Worm (Caenorhabditis elegans) whole organism, midembryonic: ENCODE results near the gene mod-1.

ENCODE experiments used
- T22C8.4 ChIP-seq: fragments of 200-800 bp; sonication (Bioruptor generic); IDR thresholded peaks from 2 replicates; pipeline ENCODE4 v1.3.6; 2022; ENCODE audit warnings: missing genetic modification characterization, missing compliant biosample characterization
- cog-1 ChIP-seq: sonication (generic microtip); optimal IDR thresholded peaks from 2 replicates; lab custom pipeline; 2016; ENCODE audit warnings: missing genetic modification characterization, missing compliant biosample characterization
- flt-1 ChIP-seq: fragments of 200-800 bp; sonication (Bioruptor generic); IDR thresholded peaks from 2 replicates; pipeline ENCODE4 v1.3.6; 2022; ENCODE audit warnings: missing genetic modification characterization, missing compliant biosample characterization
- klf-2 ChIP-seq: fragments of 200-800 bp; sonication (Bioruptor generic); conservative IDR thresholded peaks from 2 replicates; pipeline ENCODE4 v1.3.6; 2022; ENCODE audit warnings: missing genetic modification reagents, missing genetic modification characterization, missing compliant biosample characterization
- med-1 ChIP-seq: sonication (generic microtip); optimal IDR thresholded peaks from 2 replicates; lab custom pipeline; 2017; ENCODE audit warnings: missing genetic modification characterization, mild to moderate bottlenecking, missing compliant biosample characterization, antibody characterized with exemption, missing genetic modification reagents; ENCODE audit not compliant: insufficient read depth
- ref-1 ChIP-seq: fragments of 200-800 bp; sonication (Bioruptor generic); conservative IDR thresholded peaks from 2 replicates; pipeline ENCODE4 v1.3.6; 2022; ENCODE audit warnings: missing genetic modification reagents, missing genetic modification characterization, missing compliant biosample characterization
- tab-1 ChIP-seq: fragments of 200-800 bp; sonication (Bioruptor generic); IDR thresholded peaks from 2 replicates; pipeline ENCODE4 v1.3.6; 2022; ENCODE audit warnings: missing genetic modification characterization, missing compliant biosample characterization
- ztf-23 ChIP-seq: fragments of 200-800 bp; sonication (Bioruptor generic); IDR thresholded peaks from 2 replicates; pipeline ENCODE4 v1.3.6; 2022; ENCODE audit warnings: missing genetic modification reagents, missing genetic modification characterization, missing compliant biosample characterization
- ztf-29 ChIP-seq: fragments of 200-800 bp; sonication (Bioruptor generic); IDR thresholded peaks from 2 replicates; pipeline ENCODE4 v1.3.6; 2022; ENCODE audit warnings: missing genetic modification reagents, missing genetic modification characterization, missing compliant biosample characterization

mod-1 gene

DNA sequence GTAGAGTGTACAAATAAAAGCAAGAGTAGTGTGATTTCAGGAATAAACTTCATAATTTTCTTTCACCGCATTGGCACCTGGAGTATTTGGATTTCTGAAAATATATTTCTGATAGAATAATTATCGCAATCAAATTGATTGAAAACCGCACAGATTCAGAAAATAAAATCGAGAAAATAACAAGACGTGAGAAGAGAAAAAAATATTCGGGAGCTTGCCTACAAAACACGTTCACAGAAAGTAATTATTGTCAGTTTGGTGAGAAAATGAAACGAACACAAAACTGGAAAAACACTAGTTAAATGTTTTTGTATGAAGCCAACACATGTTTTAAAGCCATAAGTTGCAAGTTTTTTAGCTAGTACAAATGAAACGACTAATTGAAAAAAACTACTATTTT, at the start of gene mod-1:
mod-1 (minus strand) TSS at position 101 of the 400 bp plus-strand sequence.
- TF ChIP-seq ztf-29 (GFP tag; lab: Robert Waterston, UW) (no peak), ztf-23 (GFP tag; lab: Robert Waterston, UW) (no peak), flt-1 (GFP tag; lab: Robert Waterston, UW) (no peak), ref-1 (GFP tag; lab: Robert Waterston, UW) (no peak), cog-1 (tag; lab: Kevin White, UChicago) (no peak), klf-2 (GFP tag; lab: Robert Waterston, UW) (no peak), med-1 (no peak), tab-1 (GFP tag; lab: Robert Waterston, UW) (no peak), T22C8.4 (no peak)

DNA sequence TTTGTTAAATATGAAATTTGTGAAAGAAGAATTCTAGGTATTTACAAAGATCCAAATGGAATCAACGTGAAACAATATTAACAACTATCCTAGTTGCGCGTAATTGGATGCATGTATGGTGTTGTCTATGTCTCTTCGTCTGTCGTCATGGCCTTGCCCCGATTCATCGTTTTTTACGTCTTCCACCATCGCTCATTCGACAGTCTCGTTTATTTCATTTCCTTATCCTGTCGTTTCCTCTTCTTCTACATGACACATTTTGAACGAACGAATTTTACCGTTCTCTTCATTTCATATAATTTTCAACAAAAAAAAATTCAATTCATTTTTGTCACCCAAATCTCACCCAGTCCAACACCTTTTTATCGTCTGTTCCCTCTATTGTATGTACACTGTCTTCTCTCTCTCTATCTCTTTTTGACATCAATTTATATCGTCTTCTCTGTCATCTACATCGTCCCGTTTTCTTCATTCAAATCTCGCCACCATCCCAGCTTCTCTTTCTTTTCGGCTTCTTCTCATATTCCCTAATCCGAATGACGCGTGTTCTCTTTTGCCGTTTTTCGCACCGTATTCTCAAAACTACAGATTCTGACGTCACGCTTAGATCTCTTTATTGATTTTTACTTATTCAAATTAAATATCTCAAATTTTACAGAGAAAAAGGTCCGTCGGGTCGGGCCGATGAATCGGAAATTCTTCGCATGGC, 42.7 kb upstream of the mod-1 start, which contains the start of gene ttc-17:
ttc-17 (plus strand) TSS at position 659 of the 709 bp plus-strand sequence.
- peak; percentile 69; the same call in 1 of the 2 replicates for TF ChIP-seq ztf-29 (GFP tag; lab: Robert Waterston, UW)
- TF ChIP-seq klf-2 (GFP tag; lab: Robert Waterston, UW), result no peak
- 0 out of 2 replicates have a peak, but pooled peaks have one; percentile 12 for TF ChIP-seq T22C8.4
- no peak for TF ChIP-seq ref-1 (GFP tag; lab: Robert Waterston, UW)
- TF ChIP-seq ztf-23 (GFP tag; lab: Robert Waterston, UW), result no peak

DNA sequence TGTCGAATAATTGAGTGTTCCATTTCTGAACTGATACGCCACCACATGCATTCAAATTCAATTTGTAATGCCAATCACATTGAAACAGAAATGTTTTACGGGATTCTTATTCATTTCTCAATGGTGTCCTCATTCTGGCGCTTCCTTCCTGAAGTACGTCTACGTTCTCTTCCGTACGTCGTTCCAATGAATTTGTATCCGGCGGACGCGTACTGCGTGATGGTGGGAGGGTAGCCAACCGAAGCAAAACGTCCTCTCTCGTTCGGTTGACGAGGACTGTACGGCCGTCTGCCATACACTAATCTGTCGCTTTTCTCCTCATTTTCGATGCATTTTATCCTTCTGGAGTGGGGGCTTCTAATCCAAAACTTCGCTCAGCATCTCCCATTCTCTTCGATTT, 36.0 kb upstream of the mod-1 start:
- TF ChIP-seq T22C8.4, result no peak
- TF ChIP-seq cog-1 (tag; lab: Kevin White, UChicago), result no peak
- no peak for TF ChIP-seq flt-1 (GFP tag; lab: Robert Waterston, UW)
- no peak for TF ChIP-seq ztf-29 (GFP tag; lab: Robert Waterston, UW)
- TF ChIP-seq ref-1 (GFP tag; lab: Robert Waterston, UW), result no peak
- no peak for TF ChIP-seq med-1
- TF ChIP-seq tab-1 (GFP tag; lab: Robert Waterston, UW), result no peak
- TF ChIP-seq ztf-23 (GFP tag; lab: Robert Waterston, UW), result no peak
- TF ChIP-seq klf-2 (GFP tag; lab: Robert Waterston, UW), result no peak

DNA sequence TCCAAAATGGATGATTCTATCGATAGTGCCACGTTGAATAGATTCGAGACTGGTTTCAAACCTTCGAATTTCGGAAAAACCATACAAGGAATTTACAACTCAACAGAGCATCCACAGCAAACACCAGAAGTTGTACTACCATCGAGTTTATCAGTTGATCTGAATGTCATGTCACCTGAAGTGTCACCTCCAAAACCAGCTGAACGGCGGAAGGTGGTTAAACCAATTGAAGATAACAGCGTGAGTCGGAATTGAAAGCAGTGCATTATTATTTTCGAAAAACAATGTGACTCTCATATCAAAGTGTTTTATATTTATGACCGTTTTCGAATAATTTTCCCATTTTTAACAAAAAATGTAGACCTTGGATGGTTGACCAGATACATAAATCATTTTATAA, 35.2 kb upstream of the mod-1 start:
- no peak for TF ChIP-seq tab-1 (GFP tag; lab: Robert Waterston, UW)
- TF ChIP-seq flt-1 (GFP tag; lab: Robert Waterston, UW), result no peak
- no peak for TF ChIP-seq med-1
- TF ChIP-seq ztf-23 (GFP tag; lab: Robert Waterston, UW), result no peak

DNA sequence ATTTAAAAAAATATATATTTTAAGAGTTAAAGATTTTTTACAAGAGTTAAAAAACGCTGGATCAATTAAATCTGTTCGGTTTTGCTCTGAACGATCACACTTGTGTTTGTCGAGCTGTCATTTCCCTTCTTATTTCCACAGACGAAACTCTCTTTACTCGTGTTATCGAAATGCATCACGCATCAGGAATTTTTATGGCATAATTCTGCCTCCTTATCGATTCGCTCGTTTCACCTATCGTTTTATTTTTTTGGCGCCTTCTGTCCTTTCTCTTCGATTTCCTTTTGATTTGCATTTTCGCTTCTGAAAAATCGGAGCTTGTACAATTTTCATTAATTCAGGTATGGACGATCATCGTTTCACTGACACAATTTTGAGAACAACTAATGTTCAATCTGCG, 34.5 kb upstream of the mod-1 start:
- TF ChIP-seq cog-1 (tag; lab: Kevin White, UChicago) (no peak), ztf-23 (GFP tag; lab: Robert Waterston, UW) (no peak)

DNA sequence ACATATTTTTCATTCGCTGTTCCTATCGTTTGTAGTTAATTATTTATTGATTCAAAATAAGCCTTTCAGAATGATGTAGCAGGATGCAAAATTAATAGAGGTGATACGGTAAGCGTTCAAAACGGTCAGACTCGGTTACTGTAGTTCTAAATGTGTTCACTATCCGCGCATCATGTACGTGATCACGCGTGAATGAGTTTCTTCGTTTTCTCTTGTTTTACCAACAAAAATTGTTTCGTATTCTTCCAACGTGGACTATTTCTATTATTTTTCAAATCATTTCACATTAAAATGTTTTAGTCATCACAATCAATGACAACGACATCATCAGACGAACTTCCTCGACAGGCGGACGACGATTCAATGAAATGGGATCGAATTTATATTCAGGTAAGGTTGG, 33.7 kb upstream of the mod-1 start, which contains the start of gene gck-1:
gck-1 (plus strand) TSS at position 301 of the 400 bp plus-strand sequence.
- no peak for TF ChIP-seq ztf-23 (GFP tag; lab: Robert Waterston, UW)
- no peak for TF ChIP-seq ztf-29 (GFP tag; lab: Robert Waterston, UW)
- TF ChIP-seq klf-2 (GFP tag; lab: Robert Waterston, UW), result no peak
- no peak for TF ChIP-seq cog-1 (tag; lab: Kevin White, UChicago)
- no peak for TF ChIP-seq ref-1 (GFP tag; lab: Robert Waterston, UW)
- no peak for TF ChIP-seq T22C8.4
- no peak for TF ChIP-seq flt-1 (GFP tag; lab: Robert Waterston, UW)
- no peak for TF ChIP-seq tab-1 (GFP tag; lab: Robert Waterston, UW)
- TF ChIP-seq med-1, result no peak

DNA sequence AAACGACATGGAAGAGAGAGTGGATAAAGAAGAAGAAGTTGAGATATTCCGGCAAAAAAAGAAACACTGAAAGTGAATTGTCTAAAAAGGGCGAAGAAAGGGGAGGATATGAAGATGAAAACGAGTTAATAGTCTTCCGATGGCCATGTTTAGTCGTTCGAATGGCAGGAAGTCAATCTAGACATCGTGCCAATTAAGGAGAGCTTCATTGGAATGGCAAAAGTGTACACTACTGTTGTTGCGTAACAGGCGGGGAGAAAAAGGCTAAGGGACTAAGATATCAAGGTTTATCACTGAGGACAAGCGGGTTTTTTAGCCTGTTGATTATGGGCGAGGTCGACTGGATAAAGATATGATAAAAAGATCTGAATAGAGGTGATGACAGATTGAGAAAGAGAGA, 32.3 kb upstream of the mod-1 start:
- TF ChIP-seq flt-1 (GFP tag; lab: Robert Waterston, UW) (no peak), ref-1 (GFP tag; lab: Robert Waterston, UW) (no peak)

DNA sequence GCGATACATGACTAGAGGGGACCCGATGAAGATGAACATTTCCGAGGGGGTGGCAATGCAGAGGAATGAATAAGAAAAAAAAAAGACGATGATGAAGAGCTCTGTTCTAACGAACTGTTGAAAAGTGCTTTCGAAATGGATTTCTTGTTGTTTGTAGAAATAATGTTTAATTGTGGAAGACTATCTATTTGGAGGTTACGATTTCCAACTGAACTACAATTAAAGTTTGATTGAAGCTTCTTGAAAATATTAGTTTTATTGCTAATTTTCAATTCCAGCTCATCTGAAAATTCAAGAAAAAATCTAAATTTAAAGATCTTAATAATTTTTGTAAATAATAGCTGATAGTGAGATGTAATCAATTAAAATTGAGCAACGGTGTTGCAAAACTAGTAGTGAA, 30.6 kb upstream of the mod-1 start:
- TF ChIP-seq ztf-23 (GFP tag; lab: Robert Waterston, UW) (no peak), cog-1 (tag; lab: Kevin White, UChicago) (no peak), ztf-29 (GFP tag; lab: Robert Waterston, UW) (no peak), klf-2 (GFP tag; lab: Robert Waterston, UW) (no peak), flt-1 (GFP tag; lab: Robert Waterston, UW) (no peak), med-1 (no peak), tab-1 (GFP tag; lab: Robert Waterston, UW) (no peak), T22C8.4 (no peak), ref-1 (GFP tag; lab: Robert Waterston, UW) (no peak)

DNA sequence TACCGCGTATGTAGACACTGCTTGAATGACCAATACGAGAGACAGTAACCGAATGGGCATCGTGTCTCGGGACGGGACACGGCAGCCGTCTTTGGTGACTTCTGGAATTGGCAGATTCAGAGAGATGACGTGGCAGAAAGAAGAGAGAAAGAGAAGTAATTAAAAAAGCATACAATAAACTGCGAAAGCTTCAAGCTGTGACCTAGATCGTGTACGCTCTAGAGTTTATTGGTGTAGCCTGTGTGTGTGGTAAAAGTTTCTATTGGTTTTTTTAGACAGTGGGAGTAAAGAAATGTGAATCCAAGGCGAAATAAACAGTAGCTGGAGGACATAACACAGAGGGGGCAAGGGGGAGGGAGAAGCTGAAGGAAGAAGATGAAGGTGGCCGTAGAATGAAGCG, 30.1 kb upstream of the mod-1 start, which contains the start of gene T19A5.3:
T19A5.3 (minus strand) TSS at position 101 of the 400 bp plus-strand sequence.
- TF ChIP-seq ztf-29 (GFP tag; lab: Robert Waterston, UW), result no peak
- no peak for TF ChIP-seq ztf-23 (GFP tag; lab: Robert Waterston, UW)
- no peak for TF ChIP-seq med-1
- TF ChIP-seq T22C8.4, result no peak
- TF ChIP-seq ref-1 (GFP tag; lab: Robert Waterston, UW), result no peak
- TF ChIP-seq klf-2 (GFP tag; lab: Robert Waterston, UW), result no peak
- no peak for TF ChIP-seq flt-1 (GFP tag; lab: Robert Waterston, UW)
- TF ChIP-seq cog-1 (tag; lab: Kevin White, UChicago), result no peak
- TF ChIP-seq tab-1 (GFP tag; lab: Robert Waterston, UW), result no peak

DNA sequence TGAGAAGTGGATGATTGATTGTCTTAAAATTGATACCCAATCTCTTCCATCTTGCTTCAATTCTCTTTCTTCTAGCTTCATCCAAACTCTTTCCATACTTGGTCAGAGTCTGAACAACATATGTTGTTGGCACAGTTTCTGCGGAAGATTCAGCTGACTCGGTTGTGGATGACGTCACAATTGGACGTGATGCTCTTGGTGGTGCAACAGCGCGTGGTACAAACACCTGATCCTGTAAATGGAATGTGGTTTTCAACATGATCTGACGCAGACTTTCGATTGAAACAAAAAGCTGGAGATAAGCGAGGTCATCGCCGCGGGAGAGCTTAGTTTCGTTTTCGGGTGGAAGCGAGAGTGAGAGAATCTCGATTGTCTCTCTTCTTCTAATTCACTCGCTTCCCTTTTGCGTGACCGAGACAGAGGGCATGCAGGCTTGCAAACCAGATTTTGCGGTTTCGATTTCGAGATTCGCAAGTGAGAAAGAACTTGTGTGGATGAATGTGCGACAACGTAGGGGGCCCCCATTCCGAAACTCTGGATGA, 28.7 kb upstream of the mod-1 start:
- no peak for TF ChIP-seq T22C8.4
- TF ChIP-seq ref-1 (GFP tag; lab: Robert Waterston, UW), result no peak
- TF ChIP-seq med-1, result no peak
- TF ChIP-seq klf-2 (GFP tag; lab: Robert Waterston, UW), result no peak
- no peak for TF ChIP-seq ztf-29 (GFP tag; lab: Robert Waterston, UW)
- no peak for TF ChIP-seq flt-1 (GFP tag; lab: Robert Waterston, UW)
- TF ChIP-seq cog-1 (tag; lab: Kevin White, UChicago), result no peak
- TF ChIP-seq ztf-23 (GFP tag; lab: Robert Waterston, UW), result no peak
- TF ChIP-seq tab-1 (GFP tag; lab: Robert Waterston, UW), result no peak
